Worm (Caenorhabditis elegans): ENCODE data around the gene F31B12.4.
A peak's percentile ranks its signal among the peaks of the same experiment; 100 is the strongest.

- TF ChIP-seq cog-1 (tag; optimal IDR thresholded peaks at IDR 0.05) (no peak), tab-1 (GFP tag; IDR thresholded peaks at IDR 0.05) (no peak), med-1 (GFP tag; optimal IDR thresholded peaks at IDR 0.05; ENCODE audit: insufficient read depth) (no peak), ztf-29 (GFP tag; IDR thresholded peaks at IDR 0.05) (no peak), ref-1 (GFP tag; conservative IDR thresholded peaks at IDR 0.05) (no peak), flt-1 (GFP tag; IDR thresholded peaks at IDR 0.05) (no peak), ztf-23 (GFP tag; IDR thresholded peaks at IDR 0.05) (0 out of 2 replicates have a peak, but pooled peaks have one; percentile 18), klf-2 (GFP tag; conservative IDR thresholded peaks at IDR 0.05) (no peak), T22C8.4 (GFP tag; IDR thresholded peaks at IDR 0.05) (no peak)
Observed at ce11 chrX:10844602-10845354, 40.2 kb downstream of the F31B12.4 start, which contains the start of gene C05A9.2.

All from whole organism, midembryonic.